Fruit fly (Drosophila melanogaster) whole organism, wandering third instar larva: Measurements from ENCODE around the gene Nrx-IV.

Source experiments
- Abd-B ChIP-seq: fragments of >200 bp; optimal IDR thresholded peaks from 2 replicates; lab custom pipeline; 2017; ENCODE audit warnings: missing biosample characterization, missing genetic modification characterization
- CG32264 ChIP-seq: fragments of 200-800 bp; sonication (Bioruptor generic); optimal IDR thresholded peaks from 2 replicates; lab custom pipeline; 2016; ENCODE audit warnings: missing biosample characterization, missing genetic modification characterization
- CG9705 ChIP-seq: fragments of 200-800 bp; sonication (Bioruptor generic); optimal IDR thresholded peaks from 2 replicates; lab custom pipeline; 2018; ENCODE audit warnings: missing biosample characterization, mild to moderate bottlenecking, missing genetic modification characterization
- CrebA ChIP-seq: fragments of 200-800 bp; sonication (Bioruptor generic); optimal IDR thresholded peaks from 2 replicates; lab custom pipeline; 2016; ENCODE audit warnings: missing biosample characterization, mild to moderate bottlenecking, missing genetic modification characterization, borderline replicate concordance
- Dfd ChIP-seq: fragments of >200 bp; optimal IDR thresholded peaks from 2 replicates; lab custom pipeline; 2017; ENCODE audit warnings: missing biosample characterization, missing genetic modification characterization
- Dif ChIP-seq: fragments of 200-275, 200-300 bp; sonication (Bioruptor generic); optimal IDR thresholded peaks from 2 replicates; lab custom pipeline; 2018; ENCODE audit warnings: missing biosample characterization, missing genetic modification characterization; ENCODE audit not compliant: partially characterized antibody
- GATAd ChIP-seq: sonication (Bioruptor generic); optimal IDR thresholded peaks from 2 replicates; lab custom pipeline; 2016; ENCODE audit warnings: missing biosample characterization, missing genetic modification characterization
- HLH106 ChIP-seq: fragments of 200-800 bp; optimal IDR thresholded peaks from 3 replicates; lab custom pipeline; 2019; ENCODE audit warnings: missing biosample characterization, mild to moderate bottlenecking, missing genetic modification characterization, moderate library complexity
- Hnf4 ChIP-seq: fragments of 200-800 bp; sonication (Bioruptor generic); optimal IDR thresholded peaks from 2 replicates; lab custom pipeline; 2016; ENCODE audit warnings: missing biosample characterization, mild to moderate bottlenecking, missing genetic modification characterization
- Hr78 ChIP-seq: fragments of >200 bp; optimal IDR thresholded peaks from 2 replicates; lab custom pipeline; 2017; ENCODE audit warnings: missing biosample characterization, missing genetic modification characterization
- Hr83 ChIP-seq: fragments of 200-300 bp; sonication (Bioruptor generic); optimal IDR thresholded peaks from 2 replicates; lab custom pipeline; 2016; ENCODE audit warnings: missing biosample characterization, mild to moderate bottlenecking, missing genetic modification characterization, moderate library complexity; ENCODE audit not compliant: poor library complexity, severe bottlenecking
- Jra ChIP-seq: sonication (Bioruptor generic); optimal IDR thresholded peaks from 2 replicates; lab custom pipeline; 2016; ENCODE audit warnings: missing biosample characterization, missing genetic modification characterization
- Mio ChIP-seq: sonication (Bioruptor generic); optimal IDR thresholded peaks from 2 replicates; lab custom pipeline; 2016; ENCODE audit warnings: missing biosample characterization, missing genetic modification characterization
- Myc ChIP-seq: fragments of >200 bp; optimal IDR thresholded peaks from 2 replicates; lab custom pipeline; 2017
- N ChIP-seq: fragments of >200 bp; optimal IDR thresholded peaks from 2 replicates; lab custom pipeline; 2018; ENCODE audit warnings: missing biosample characterization, missing external identifiers, missing genetic modification characterization
- OdsH ChIP-seq: fragments of 200-800 bp; sonication (Bioruptor generic); optimal IDR thresholded peaks from 2 replicates; lab custom pipeline; 2016; ENCODE audit warnings: missing biosample characterization, mild to moderate bottlenecking, missing genetic modification characterization
- Rel ChIP-seq, 2 experiments: fragments of 200-800 bp; sonication (Bioruptor generic) in 1 of 2; optimal IDR thresholded peaks; 2 replicates in 1 of 2; 3 replicates in 1 of 2; lab custom pipeline; 2016 to 2019; ENCODE audit warnings: mild to moderate bottlenecking in 2 of 2, missing biosample characterization in 2 of 2, missing genetic modification characterization in 2 of 2, moderate library complexity in 1 of 2
- Sp1 ChIP-seq: fragments of 200-800 bp; sonication (Bioruptor generic); optimal IDR thresholded peaks from 3 replicates; lab custom pipeline; 2019; ENCODE audit warnings: missing biosample characterization, mild to moderate bottlenecking, missing genetic modification characterization, moderate library complexity
- Vsx2 ChIP-seq: fragments of 200-300, 225-300 bp; sonication (Bioruptor generic); optimal IDR thresholded peaks from 2 replicates; lab custom pipeline; 2018; ENCODE audit warnings: missing biosample characterization, missing genetic modification characterization; ENCODE audit not compliant: partially characterized antibody
- br ChIP-seq: fragments of 200-800 bp; sonication (Bioruptor generic); optimal IDR thresholded peaks from 2 replicates; lab custom pipeline; 2016; ENCODE audit warnings: missing biosample characterization, missing genetic modification characterization
- brk ChIP-seq: fragments of 200-800 bp; sonication (Bioruptor generic); optimal IDR thresholded peaks from 2 replicates; lab custom pipeline; 2016; ENCODE audit warnings: missing biosample characterization, mild to moderate bottlenecking, missing genetic modification characterization
- dl ChIP-seq, 2 experiments: fragments of 175-275, 200-275 bp in 1 of 2; fragments of 200-275 bp in 1 of 2; sonication (Bioruptor generic); optimal IDR thresholded peaks; lab custom pipeline; 2018; ENCODE audit warnings: mild to moderate bottlenecking in 2 of 2, missing biosample characterization in 2 of 2, missing genetic modification characterization in 2 of 2, moderate library complexity in 2 of 2; ENCODE audit not compliant: partially characterized antibody in 2 of 2, insufficient read depth in 1 of 2
- dmrt93B ChIP-seq: fragments of 200-800 bp; sonication (Bioruptor generic); optimal IDR thresholded peaks from 2 replicates; lab custom pipeline; 2018; ENCODE audit warnings: missing biosample characterization, mild to moderate bottlenecking, missing genetic modification characterization
- dsf ChIP-seq: sonication (Bioruptor generic); optimal IDR thresholded peaks from 2 replicates; lab custom pipeline; 2016; ENCODE audit warnings: missing biosample characterization, missing genetic modification characterization, borderline replicate concordance
- ey ChIP-seq: fragments of 200-800 bp; sonication (Bioruptor generic); optimal IDR thresholded peaks from 2 replicates; lab custom pipeline; 2016; ENCODE audit warnings: missing biosample characterization, missing genetic modification characterization
- foxo ChIP-seq, 2 experiments: fragments of 200-800 bp; sonication (Bioruptor generic); optimal IDR thresholded peaks; 2 replicates in 1 of 2; 3 replicates in 1 of 2; lab custom pipeline; 2016 to 2017; ENCODE audit warnings: missing biosample characterization in 2 of 2, missing genetic modification characterization in 2 of 2
- fru ChIP-seq: fragments of 200-800 bp; sonication (Bioruptor generic); optimal IDR thresholded peaks from 3 replicates; lab custom pipeline; 2016; ENCODE audit warnings: missing biosample characterization, mild to moderate bottlenecking, missing genetic modification characterization
- h ChIP-seq: fragments of 200-800 bp; sonication (Bioruptor generic); optimal IDR thresholded peaks from 3 replicates; lab custom pipeline; 2016; ENCODE audit warnings: missing biosample characterization, mild to moderate bottlenecking, missing genetic modification characterization
- jim ChIP-seq: fragments of 175-275, 200-325 bp; sonication (Bioruptor generic); optimal IDR thresholded peaks from 2 replicates; lab custom pipeline; 2016; ENCODE audit warnings: missing biosample characterization, mild to moderate bottlenecking, missing genetic modification characterization
- lola ChIP-seq: fragments of >200 bp; optimal IDR thresholded peaks from 2 replicates; lab custom pipeline; 2017; ENCODE audit warnings: missing biosample characterization, missing genetic modification characterization
- pan ChIP-seq: fragments of >200 bp; optimal IDR thresholded peaks from 2 replicates; lab custom pipeline; 2017
- psq ChIP-seq: fragments of 200-800 bp; sonication (Bioruptor generic); optimal IDR thresholded peaks from 3 replicates; lab custom pipeline; 2017; ENCODE audit warnings: missing biosample characterization, mild to moderate bottlenecking, missing genetic modification characterization, moderate library complexity
- rgr ChIP-seq: fragments of 200-800 bp; sonication (Bioruptor generic); optimal IDR thresholded peaks from 3 replicates; lab custom pipeline; 2016; ENCODE audit warnings: missing biosample characterization, mild to moderate bottlenecking, missing genetic modification characterization
- sage ChIP-seq: fragments of 200-800 bp; sonication (Bioruptor generic); optimal IDR thresholded peaks from 2 replicates; lab custom pipeline; 2016; ENCODE audit warnings: missing biosample characterization, mild to moderate bottlenecking, missing genetic modification characterization
- sv ChIP-seq: fragments of 200-800 bp; sonication (Bioruptor generic); optimal IDR thresholded peaks from 3 replicates; lab custom pipeline; 2016; ENCODE audit warnings: missing biosample characterization, missing genetic modification characterization
- tai ChIP-seq: sonication (Bioruptor generic); optimal IDR thresholded peaks from 2 replicates; lab custom pipeline; 2016; ENCODE audit warnings: missing biosample characterization, missing genetic modification characterization
- usp ChIP-seq: fragments of >200 bp; optimal IDR thresholded peaks from 2 replicates; lab custom pipeline; 2017; ENCODE audit warnings: missing biosample characterization, missing genetic modification characterization
- woc ChIP-seq: sonication (Bioruptor generic); optimal IDR thresholded peaks from 2 replicates; lab custom pipeline; 2016; ENCODE audit warnings: missing biosample characterization, mild to moderate bottlenecking, missing genetic modification characterization

Nrx-IV gene

dm6 chr3L:12112967-12113366, 33.4 kb upstream of the Nrx-IV start:
- TF ChIP-seq pan (lab: Kevin White, UChicago) = no peak
- TF ChIP-seq ey = no peak
- TF ChIP-seq sage (GFP tag; lab: Kevin White, UChicago) = no peak
- no peak for TF ChIP-seq Mio (GFP tag; lab: Kevin White, UChicago)
- no peak for TF ChIP-seq jim (GFP tag; lab: Kevin White, UChicago)
- no peak for TF ChIP-seq GATAd (GFP tag; lab: Kevin White, UChicago)
- TF ChIP-seq brk (GFP tag; lab: Kevin White, UChicago) = no peak
- TF ChIP-seq tai (GFP tag; lab: Kevin White, UChicago) = no peak
- no peak for TF ChIP-seq woc
- no peak for TF ChIP-seq Jra (GFP tag; lab: Kevin White, UChicago)
- TF ChIP-seq h (GFP tag; lab: Kevin White, UChicago) = no peak
- no peak for TF ChIP-seq sv (GFP tag; lab: Kevin White, UChicago)
- TF ChIP-seq rgr (GFP tag; lab: Kevin White, UChicago) = no peak

- no peak for TF ChIP-seq CrebA (GFP tag; lab: Kevin White, UChicago)
- TF ChIP-seq Dif = no peak
- no peak for TF ChIP-seq sv (GFP tag; lab: Kevin White, UChicago)
- TF ChIP-seq h (GFP tag; lab: Kevin White, UChicago) = no peak
- TF ChIP-seq sage (GFP tag; lab: Kevin White, UChicago) = no peak
- no peak for TF ChIP-seq Hr83 (GFP tag; lab: Kevin White, UChicago)
- TF ChIP-seq Vsx2 = no peak
- no peak for TF ChIP-seq ey
- no peak for TF ChIP-seq GATAd (GFP tag; lab: Kevin White, UChicago)
- no peak for TF ChIP-seq foxo (GFP tag; optimal IDR thresholded peaks at IDR 0.05; lab: Kevin White, UChicago)
- no peak for TF ChIP-seq fru (GFP tag; lab: Kevin White, UChicago)
- no peak for TF ChIP-seq dmrt93B
- no peak for TF ChIP-seq lola (GFP tag; lab: Kevin White, UChicago)
- TF ChIP-seq brk (GFP tag; lab: Kevin White, UChicago) = no peak
- TF ChIP-seq Sp1 (GFP tag; lab: Kevin White, UChicago) = no peak
- TF ChIP-seq Mio (GFP tag; lab: Kevin White, UChicago) = no peak
- no peak for TF ChIP-seq HLH106 (tag; lab: Kevin White, UChicago)
- TF ChIP-seq CG9705 (GFP tag; lab: Kevin White, UChicago) = no peak
- no peak for TF ChIP-seq jim (GFP tag; lab: Kevin White, UChicago)
Measured at dm6 chr3L:12113589-12113988, 32.7 kb upstream of the Nrx-IV start.

- TF ChIP-seq Abd-B (no peak), Jra (GFP tag; lab: Kevin White, UChicago) (peak; percentile 37), tai (GFP tag; lab: Kevin White, UChicago) (peak; percentile 67), Hr83 (GFP tag; lab: Kevin White, UChicago) (no peak), ey (peak; percentile 68), psq (peak; percentile 50), fru (GFP tag; lab: Kevin White, UChicago) (peak; percentile 80), foxo (GFP tag; optimal IDR thresholded peaks at IDR 0.05; lab: Kevin White, UChicago) (peak in 1 of 2 experiments; percentile 74), CG9705 (GFP tag; lab: Kevin White, UChicago) (no peak), Dif (no peak), sage (GFP tag; lab: Kevin White, UChicago) (peak; percentile 70), Vsx2 (no peak), Hnf4 (GFP tag; lab: Kevin White, UChicago) (peak; percentile 79), Hr78 (GFP tag; lab: Kevin White, UChicago) (no peak), brk (GFP tag; lab: Kevin White, UChicago) (peak; percentile 71), Sp1 (GFP tag; lab: Kevin White, UChicago) (peak; percentile 74), sv (GFP tag; lab: Kevin White, UChicago) (no peak), lola (GFP tag; lab: Kevin White, UChicago) (no peak), jim (GFP tag; lab: Kevin White, UChicago) (no peak), N (no peak), GATAd (GFP tag; lab: Kevin White, UChicago) (no peak), dl (GFP tag; optimal IDR thresholded peaks at IDR 0.05; lab: Kevin White, UChicago; ENCODE audit: insufficient read depth in 1 of 2, partially characterized antibody in 2 of 2) (no peak), Rel (GFP tag; optimal IDR thresholded peaks at IDR 0.05; lab: Kevin White, UChicago) (no peak), Rel (tag; optimal IDR thresholded peaks at IDR 0.05; lab: Kevin White, UChicago) (no peak), usp (GFP tag; lab: Kevin White, UChicago) (no peak), Myc (lab: Kevin White, UChicago) (no peak), h (GFP tag; lab: Kevin White, UChicago) (peak; percentile 82), CG32264 (GFP tag; lab: Kevin White, UChicago) (peak; percentile 15), dsf (GFP tag; lab: Kevin White, UChicago) (no peak), dmrt93B (peak; percentile 62), br (peak; percentile 79), woc (peak; percentile 75), pan (lab: Kevin White, UChicago) (no peak), Mio (GFP tag; lab: Kevin White, UChicago) (no peak), Dfd (no peak), OdsH (GFP tag; lab: Kevin White, UChicago) (peak; percentile 77), rgr (GFP tag; lab: Kevin White, UChicago) (peak; percentile 73), CrebA (GFP tag; lab: Kevin White, UChicago) (no peak), HLH106 (tag; lab: Kevin White, UChicago) (peak; percentile 78)
Measured at dm6 chr3L:12114188-12114587, 32.1 kb upstream of the Nrx-IV start.
